Worm (Caenorhabditis elegans) whole organism, L4 larva: ENCODE results near the gene T19B10.5.

Experiments used
- F49E8.2 ChIP-seq: sonication (generic microtip); optimal IDR thresholded peaks from 2 replicates; lab custom pipeline; 2016; ENCODE audit warnings: missing compliant biosample characterization, mild to moderate bottlenecking, missing genetic modification characterization, borderline replicate concordance
- arid-1 ChIP-seq: fragments of 200-800 bp; sonication (Bioruptor generic); conservative IDR thresholded peaks from 2 replicates; pipeline ENCODE4 v1.3.6; 2022; ENCODE audit warnings: missing genetic modification reagents, missing genetic modification characterization, missing compliant biosample characterization
- daf-8 ChIP-seq: fragments of 200-800 bp; sonication (Bioruptor generic); IDR thresholded peaks from 2 replicates; pipeline ENCODE4 v1.3.6; 2022; ENCODE audit warnings: missing genetic modification characterization, missing compliant biosample characterization
- lin-39 ChIP-seq: fragments of 150-350 bp; optimal IDR thresholded peaks from 2 replicates; lab custom pipeline; 2014; ENCODE audit warnings: missing biosample characterization, missing genetic modification reagents, missing genetic modification characterization
- nhr-76 ChIP-seq: fragments of 150-350 bp; optimal IDR thresholded peaks from 2 replicates; lab custom pipeline; 2014; ENCODE audit warnings: missing biosample characterization, missing genetic modification characterization
- skn-1 ChIP-seq: fragments of 150-350 bp; optimal IDR thresholded peaks from 2 replicates; lab custom pipeline; 2014; ENCODE audit warnings: missing biosample characterization, missing genetic modification characterization

- TF ChIP-seq daf-8 (no peak), F49E8.2 (tag; lab: Kevin White, UChicago) (no peak), lin-39 (no peak), arid-1 (GFP tag; lab: Robert Waterston, UW) (no peak), nhr-76 (tag; lab: Kevin White, UChicago) (no peak), skn-1 (tag; lab: Kevin White, UChicago) (no peak)
Measured at ce11 chrV:11271051-11271450, 36.6 kb downstream of the T19B10.5 start, which contains the start of gene clec-222.
